Worm (Caenorhabditis elegans): ENCODE data around the gene C06A6.4.

- TF ChIP-seq him-1 (tag; optimal IDR thresholded peaks at IDR 0.05) (no peak), dao-5 (tag; optimal IDR thresholded peaks at IDR 0.05) (no peak), W03F9.2 (tag; optimal IDR thresholded peaks at IDR 0.05) (no peak)
Measured at ce11 chrIV:7783801-7784411, 45.2 kb downstream of the C06A6.4 start, which contains the start of gene tag-321.

Data from whole organism, L4/young adult.